Fruit fly (Drosophila melanogaster) whole organism, embryonic: Measurements from ENCODE around the gene CG31161.

Experiments used
- CG10147 ChIP-seq: fragments of 200-800 bp; sonication (Bioruptor generic); optimal IDR thresholded peaks from 2 replicates; lab custom pipeline; 2019; ENCODE audit warnings: missing biosample characterization, mild to moderate bottlenecking, missing genetic modification characterization, moderate library complexity
- CG11696 ChIP-seq: fragments of 200-800 bp; sonication (Bioruptor generic); IDR thresholded peaks from 2 replicates; pipeline ENCODE4 v1.3.6; 2022; ENCODE audit warnings: missing biosample characterization, missing genetic modification characterization
- CG12299 ChIP-seq: fragments of 200-800 bp; sonication (Bioruptor generic); optimal IDR thresholded peaks from 2 replicates; lab custom pipeline; 2018; ENCODE audit warnings: missing biosample characterization, mild to moderate bottlenecking, missing genetic modification characterization
- CG13123 ChIP-seq: fragments of 200-800 bp; sonication (Bioruptor generic); optimal IDR thresholded peaks from 2 replicates; lab custom pipeline; 2016; ENCODE audit warnings: missing biosample characterization, missing genetic modification characterization
- CG13296 ChIP-seq: fragments of 200-800 bp; sonication (Bioruptor generic); optimal IDR thresholded peaks from 3 replicates; lab custom pipeline; 2018; ENCODE audit warnings: missing biosample characterization, mild to moderate bottlenecking, missing genetic modification characterization
- CG15601 ChIP-seq: fragments of 200-800 bp; sonication (Bioruptor generic); optimal IDR thresholded peaks from 3 replicates; lab custom pipeline; 2019; ENCODE audit warnings: missing biosample characterization, mild to moderate bottlenecking, missing genetic modification characterization, moderate library complexity
- CG17186 ChIP-seq: fragments of 200-800 bp; sonication (Bioruptor generic); optimal IDR thresholded peaks from 3 replicates; lab custom pipeline; 2017; ENCODE audit warnings: missing biosample characterization, missing genetic modification reagents, missing genetic modification characterization
- CG18599 ChIP-seq: fragments of 200-800 bp; sonication (Bioruptor generic); optimal IDR thresholded peaks from 3 replicates; lab custom pipeline; 2017; ENCODE audit warnings: missing biosample characterization, missing genetic modification characterization, mild to moderate bottlenecking, moderate library complexity, missing genetic modification reagents
- CG18619 ChIP-seq: fragments of 200-800 bp; sonication (Bioruptor generic); optimal IDR thresholded peaks from 3 replicates; lab custom pipeline; 2017; ENCODE audit warnings: missing biosample characterization, mild to moderate bottlenecking, missing genetic modification characterization
- CG2678 ChIP-seq: fragments of 200-800 bp; sonication (Bioruptor generic); optimal IDR thresholded peaks from 3 replicates; lab custom pipeline; 2019; ENCODE audit warnings: missing biosample characterization, mild to moderate bottlenecking, missing genetic modification characterization, moderate library complexity
- CG2875 ChIP-seq: fragments of 200-800 bp; sonication (Bioruptor generic); optimal IDR thresholded peaks from 2 replicates; lab custom pipeline; 2017; ENCODE audit warnings: missing biosample characterization, mild to moderate bottlenecking, missing genetic modification characterization, missing genetic modification reagents
- CG32772 ChIP-seq: fragments of 200-800 bp; sonication (Bioruptor generic); IDR thresholded peaks from 2 replicates; pipeline ENCODE4 v1.3.6; 2022; ENCODE audit warnings: missing biosample characterization, missing genetic modification characterization
- CG4854 ChIP-seq: fragments of 200-800 bp; sonication (Bioruptor generic); optimal IDR thresholded peaks from 2 replicates; lab custom pipeline; 2016; ENCODE audit warnings: missing biosample characterization, missing genetic modification characterization, inconsistent platforms
- Doc2 ChIP-seq: fragments of 200-800 bp; sonication (Bioruptor generic); IDR thresholded peaks from 2 replicates; pipeline ENCODE4 v1.3.6; 2022; ENCODE audit warnings: missing biosample characterization, missing genetic modification characterization
- Dref ChIP-seq: fragments of 200-800 bp; sonication (Bioruptor generic); IDR thresholded peaks from 2 replicates; pipeline ENCODE4 v1.3.6; 2022; ENCODE audit warnings: missing biosample characterization, missing genetic modification characterization
- Eip74EF ChIP-seq, 2 experiments: fragments of 200-800 bp in 1 of 2; fragments of >200 bp in 1 of 2; sonication (Bioruptor generic) in 1 of 2; optimal IDR thresholded peaks; 2 replicates each; lab custom pipeline; 2017 to 2019; ENCODE audit warnings: missing biosample characterization in 2 of 2, missing genetic modification characterization in 2 of 2, mild to moderate bottlenecking in 1 of 2, moderate library complexity in 1 of 2
- Fer1 ChIP-seq: fragments of 200-800 bp; sonication (Bioruptor generic); optimal IDR thresholded peaks from 2 replicates; lab custom pipeline; 2017; ENCODE audit warnings: missing biosample characterization, mild to moderate bottlenecking, missing genetic modification characterization
- Gug ChIP-seq: fragments of 200-800 bp; sonication (Bioruptor generic); IDR thresholded peaks from 4 replicates; pipeline ENCODE4 v1.3.6; 2022; ENCODE audit warnings: missing biosample characterization, missing genetic modification characterization
- H15 ChIP-seq: fragments of 200-800 bp; sonication (Bioruptor generic); IDR thresholded peaks from 3 replicates; pipeline ENCODE4 v1.3.6; 2022; ENCODE audit warnings: missing biosample characterization, missing genetic modification characterization
- HLH3B ChIP-seq: fragments of 200-800 bp; sonication (Bioruptor generic); IDR thresholded peaks from 2 replicates; pipeline ENCODE4 v1.3.6; 2022; ENCODE audit warnings: missing biosample characterization, missing genetic modification characterization
- Hr51 ChIP-seq, 2 experiments: fragments of 200-800 bp; sonication (Bioruptor generic); optimal IDR thresholded peaks; 2 replicates in 1 of 2; 3 replicates in 1 of 2; lab custom pipeline; 2016 to 2018; ENCODE audit warnings: missing biosample characterization in 2 of 2, missing genetic modification characterization in 2 of 2, mild to moderate bottlenecking in 1 of 2, moderate library complexity in 1 of 2
- Lpt ChIP-seq: fragments of >200 bp; optimal IDR thresholded peaks from 2 replicates; lab custom pipeline; 2018; ENCODE audit warnings: missing biosample characterization, missing genetic modification characterization
- MTF-1 ChIP-seq: fragments of 200-800 bp; sonication (Bioruptor generic); optimal IDR thresholded peaks from 2 replicates; lab custom pipeline; 2018; ENCODE audit warnings: missing biosample characterization, mild to moderate bottlenecking, missing genetic modification characterization, borderline replicate concordance
- Mad ChIP-seq: fragments of 200-800 bp; sonication (Bioruptor generic); optimal IDR thresholded peaks from 2 replicates; lab custom pipeline; 2016; ENCODE audit warnings: missing biosample characterization, missing genetic modification characterization
- Oli ChIP-seq: fragments of 200-800 bp; sonication (Bioruptor generic); optimal IDR thresholded peaks from 2 replicates; lab custom pipeline; 2018; ENCODE audit warnings: missing biosample characterization, mild to moderate bottlenecking, missing genetic modification characterization, moderate library complexity
- Ptx1 ChIP-seq: fragments of 200-800 bp; sonication (Bioruptor generic); IDR thresholded peaks from 2 replicates; pipeline ENCODE4 v1.3.6; 2022; ENCODE audit warnings: missing biosample characterization, missing genetic modification characterization
- abd-A ChIP-seq: fragments of 200-800 bp; sonication (Bioruptor generic); optimal IDR thresholded peaks from 3 replicates; lab custom pipeline; 2019; ENCODE audit warnings: missing biosample characterization, mild to moderate bottlenecking, missing genetic modification characterization, moderate library complexity
- ash1 ChIP-seq: fragments of 200-800 bp; sonication (Bioruptor generic); optimal IDR thresholded peaks from 2 replicates; lab custom pipeline; 2018; ENCODE audit warnings: missing biosample characterization, mild to moderate bottlenecking, missing genetic modification characterization
- bab2 ChIP-seq: fragments of 200-800 bp; sonication (Bioruptor generic); optimal IDR thresholded peaks from 2 replicates; lab custom pipeline; 2016; ENCODE audit warnings: missing biosample characterization, missing genetic modification characterization
- br ChIP-seq: fragments of >200 bp; optimal IDR thresholded peaks from 2 replicates; lab custom pipeline; 2017
- croc ChIP-seq: fragments of 200-800 bp; sonication (Bioruptor generic); conservative IDR thresholded peaks from 3 replicates; pipeline ENCODE4 v1.3.6; 2022; ENCODE audit warnings: missing biosample characterization, missing genetic modification characterization
- crp ChIP-seq, 2 experiments: fragments of 200-800 bp; sonication (Bioruptor generic); optimal IDR thresholded peaks; 2 replicates in 1 of 2; 3 replicates in 1 of 2; lab custom pipeline; 2017; ENCODE audit warnings: missing biosample characterization in 2 of 2, missing genetic modification characterization in 2 of 2, mild to moderate bottlenecking in 1 of 2, moderate library complexity in 1 of 2
- dimm ChIP-seq: fragments of 200-800 bp; sonication (Bioruptor generic); IDR thresholded peaks from 2 replicates; pipeline ENCODE4 v1.3.6; 2022; ENCODE audit warnings: missing biosample characterization, missing genetic modification characterization
- disco-r ChIP-seq: fragments of 200-800 bp; sonication (Bioruptor generic); optimal IDR thresholded peaks from 2 replicates; lab custom pipeline; 2016; ENCODE audit warnings: missing biosample characterization, missing genetic modification characterization
- eve ChIP-seq, 2 experiments: fragments of >200 bp; optimal IDR thresholded peaks; 2 replicates each; lab custom pipeline; 2017; ENCODE audit warnings: missing biosample characterization in 2 of 2, missing genetic modification characterization in 2 of 2
- fd96Cb ChIP-seq: fragments of 200-800 bp; sonication (Bioruptor generic); optimal IDR thresholded peaks from 2 replicates; lab custom pipeline; 2018; ENCODE audit warnings: missing biosample characterization, mild to moderate bottlenecking, missing genetic modification characterization, moderate library complexity
- gro ChIP-seq: fragments of 200-800 bp; sonication (Bioruptor generic); optimal IDR thresholded peaks from 2 replicates; lab custom pipeline; 2016; ENCODE audit warnings: missing biosample characterization, missing genetic modification characterization
- pita ChIP-seq: fragments of 200-800 bp; sonication (Bioruptor generic); optimal IDR thresholded peaks from 2 replicates; lab custom pipeline; 2017; ENCODE audit warnings: missing biosample characterization, mild to moderate bottlenecking, missing genetic modification characterization
- pros ChIP-seq: fragments of 200-800 bp; sonication (Bioruptor generic); optimal IDR thresholded peaks from 3 replicates; lab custom pipeline; 2019; ENCODE audit warnings: missing biosample characterization, mild to moderate bottlenecking, missing genetic modification characterization, moderate library complexity
- pzg ChIP-seq: fragments of 200-800 bp; sonication (Bioruptor generic); optimal IDR thresholded peaks from 3 replicates; lab custom pipeline; 2018; ENCODE audit warnings: missing biosample characterization, mild to moderate bottlenecking, missing genetic modification characterization, moderate library complexity
- repo ChIP-seq: fragments of 200-800 bp; sonication (Bioruptor generic); optimal IDR thresholded peaks from 2 replicates; lab custom pipeline; 2016; ENCODE audit warnings: missing biosample characterization, missing genetic modification characterization
- rib ChIP-seq: fragments of 200-800 bp; sonication (Bioruptor generic); IDR thresholded peaks from 2 replicates; pipeline ENCODE4 v1.3.6; 2022; ENCODE audit warnings: missing biosample characterization, missing genetic modification characterization
- sima ChIP-seq: fragments of 200-800 bp; sonication (Bioruptor generic); optimal IDR thresholded peaks from 2 replicates; lab custom pipeline; 2016; ENCODE audit warnings: missing biosample characterization, missing genetic modification characterization
- slbo ChIP-seq: fragments of 200-800 bp; sonication (Bioruptor generic); IDR thresholded peaks from 2 replicates; pipeline ENCODE4 v1.3.6; 2022; ENCODE audit warnings: missing biosample characterization, missing genetic modification characterization
- stc ChIP-seq: fragments of 200-800 bp; sonication (Bioruptor generic); IDR thresholded peaks from 2 replicates; pipeline ENCODE4 v1.3.6; 2022; ENCODE audit warnings: missing biosample characterization, missing genetic modification characterization
- stwl ChIP-seq: fragments of 200-800 bp; sonication (Bioruptor generic); optimal IDR thresholded peaks from 3 replicates; lab custom pipeline; 2018; ENCODE audit warnings: missing biosample characterization, mild to moderate bottlenecking, missing genetic modification characterization, moderate library complexity
- tna ChIP-seq: fragments of 200-800 bp; sonication (Bioruptor generic); IDR thresholded peaks from 2 replicates; pipeline ENCODE4 v1.3.6; 2022; ENCODE audit warnings: missing biosample characterization, missing genetic modification characterization; ENCODE audit not compliant: partially characterized antibody
- trh ChIP-seq: fragments of 200-800 bp; sonication (Bioruptor generic); optimal IDR thresholded peaks from 2 replicates; lab custom pipeline; 2016; ENCODE audit warnings: missing biosample characterization, missing genetic modification characterization
- tx ChIP-seq: fragments of 200-800 bp; sonication (Bioruptor generic); optimal IDR thresholded peaks from 2 replicates; lab custom pipeline; 2016; ENCODE audit warnings: missing biosample characterization, missing genetic modification characterization
- wor ChIP-seq: fragments of 200-800 bp; sonication (Bioruptor generic); IDR thresholded peaks from 2 replicates; pipeline ENCODE4 v1.3.6; 2022; ENCODE audit warnings: missing biosample characterization, missing genetic modification characterization
- zfh2 ChIP-seq: fragments of 200-800 bp; sonication (Bioruptor generic); optimal IDR thresholded peaks from 2 replicates; lab custom pipeline; 2016; ENCODE audit warnings: missing biosample characterization, missing genetic modification characterization

Gene CG31161

DNA sequence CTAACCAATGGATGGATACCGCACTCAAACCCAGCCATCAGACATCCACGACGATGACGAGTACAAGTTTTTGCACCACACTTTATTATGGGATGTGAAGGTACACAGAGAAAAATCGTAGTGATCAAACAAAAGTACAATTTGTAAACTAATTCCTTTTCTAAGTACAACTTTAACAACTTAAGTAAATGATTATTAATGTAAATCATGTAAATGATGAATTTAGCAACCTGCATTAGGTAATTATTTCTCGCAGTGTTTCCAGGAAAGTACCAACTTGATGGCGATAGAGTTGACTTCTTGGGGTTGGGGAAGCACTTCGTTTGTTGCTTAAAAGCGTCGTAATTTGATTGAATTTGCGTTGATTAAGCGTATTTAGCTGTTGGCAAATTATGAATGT is 46.8 kb downstream of the CG31161 start (continued):
- TF ChIP-seq Oli (tag; lab: Kevin White, UChicago): peak; percentile 73
- peak; percentile 85 for TF ChIP-seq CG18599 (GFP tag; lab: Kevin White, UChicago)
- TF ChIP-seq CG15601: peak; percentile 21
- 0 out of 2 replicates have a peak, but pooled peaks have one; percentile 51 for TF ChIP-seq CG11696
- peak; percentile 43 for TF ChIP-seq fd96Cb
- TF ChIP-seq Fer1 (GFP tag; lab: Kevin White, UChicago): peak; percentile 77
- TF ChIP-seq CG12299 (tag; lab: Kevin White, UChicago): peak; percentile 22
- no peak for TF ChIP-seq Dref (GFP tag; lab: Robert Waterston, UW)
- no peak for TF ChIP-seq ash1 (GFP tag; lab: Kevin White, UChicago)
- peak; percentile 46 for TF ChIP-seq CG13296
- TF ChIP-seq wor (GFP tag; lab: Robert Waterston, UW): peak; percentile 61
- TF ChIP-seq stwl (tag; lab: Kevin White, UChicago): no peak
- TF ChIP-seq MTF-1 (GFP tag; lab: Kevin White, UChicago): no peak
- TF ChIP-seq crp (GFP tag; optimal IDR thresholded peaks at IDR 0.05; lab: Kevin White, UChicago): no peak
- no peak for TF ChIP-seq pzg (GFP tag; lab: Kevin White, UChicago)
- no peak for TF ChIP-seq repo (GFP tag; lab: Kevin White, UChicago)
- TF ChIP-seq CG18619: peak; percentile 57
- TF ChIP-seq tna (GFP tag; lab: Robert Waterston, UW): no peak
- TF ChIP-seq CG2678: peak; percentile 82
- TF ChIP-seq croc (GFP tag; lab: Robert Waterston, UW): no peak; the same call in 2 of the 3 replicates
- TF ChIP-seq disco-r (GFP tag; lab: Kevin White, UChicago): no peak
- peak; percentile 62; the same call in 1 of the 2 replicates for TF ChIP-seq Ptx1 (GFP tag; lab: Robert Waterston, UW)
- no peak for TF ChIP-seq Eip74EF (GFP tag; optimal IDR thresholded peaks at IDR 0.05; lab: Kevin White, UChicago)
- TF ChIP-seq gro: no peak
- peak; percentile 47 for TF ChIP-seq CG2875 (GFP tag; lab: Kevin White, UChicago)
- TF ChIP-seq CG17186 (GFP tag; lab: Kevin White, UChicago): no peak
- no peak for TF ChIP-seq Gug (GFP tag; lab: Robert Waterston, UW)
- peak; percentile 27 for TF ChIP-seq tx (GFP tag; lab: Kevin White, UChicago)
- TF ChIP-seq Doc2: no peak
- no peak for TF ChIP-seq Lpt (GFP tag; lab: Kevin White, UChicago)
- TF ChIP-seq eve (GFP tag; optimal IDR thresholded peaks at IDR 0.05; lab: Kevin White, UChicago): peak in 1 of 2 experiments; percentile 77
- peak; percentile 26 for TF ChIP-seq trh (GFP tag; lab: Kevin White, UChicago)
- peak; percentile 60; the same call in 1 of the 2 replicates for TF ChIP-seq HLH3B (GFP tag; lab: Robert Waterston, UW)
- TF ChIP-seq Mad (GFP tag; lab: Kevin White, UChicago): peak; percentile 20
- peak; percentile 72 for TF ChIP-seq CG10147 (GFP tag; lab: Kevin White, UChicago)
- TF ChIP-seq br: no peak
- peak; percentile 51 for TF ChIP-seq dimm (GFP tag; lab: Robert Waterston, UW)
- TF ChIP-seq CG32772: no peak
- peak; percentile 58 for TF ChIP-seq abd-A (tag; lab: Kevin White, UChicago)
- TF ChIP-seq H15 (GFP tag; lab: Robert Waterston, UW): 0 out of 3 replicates have a peak, but pooled peaks have one; percentile 50
- no peak for TF ChIP-seq zfh2 (GFP tag; lab: Kevin White, UChicago)
- TF ChIP-seq slbo: peak; percentile 92
- TF ChIP-seq rib (GFP tag; lab: Robert Waterston, UW): no peak
- TF ChIP-seq pros (GFP tag; lab: Kevin White, UChicago): no peak
- TF ChIP-seq CG13123 (GFP tag; lab: Kevin White, UChicago): no peak
- no peak for TF ChIP-seq sima (GFP tag; lab: Kevin White, UChicago)
- TF ChIP-seq stc (GFP tag; lab: Robert Waterston, UW): peak; percentile 63; the same call in 1 of the 2 replicates
- peak; percentile 56 to 73 for TF ChIP-seq Hr51 (GFP tag; optimal IDR thresholded peaks at IDR 0.05; lab: Kevin White, UChicago)
- no peak for TF ChIP-seq CG4854
- TF ChIP-seq pita: no peak
- TF ChIP-seq bab2 (GFP tag; lab: Kevin White, UChicago): peak; percentile 46
